Worm (Caenorhabditis elegans) whole organism, L2 larva: ENCODE measurements around the gene henn-1.

ENCODE experiments used
- R02D3.7 ChIP-seq: fragments of 150-350 bp; optimal IDR thresholded peaks from 2 replicates; lab custom pipeline; 2014; ENCODE audit warnings: missing biosample characterization, missing genetic modification characterization
- ceh-16 ChIP-seq: fragments of 150-350 bp; optimal IDR thresholded peaks from 2 replicates; lab custom pipeline; 2014; ENCODE audit warnings: missing biosample characterization, missing genetic modification characterization
- lin-13 ChIP-seq: fragments of 150-350 bp; optimal IDR thresholded peaks from 2 replicates; lab custom pipeline; 2014; ENCODE audit warnings: missing biosample characterization, missing genetic modification reagents, missing genetic modification characterization
- nhr-11 ChIP-seq: fragments of 150-350 bp; optimal IDR thresholded peaks from 2 replicates; lab custom pipeline; 2014; ENCODE audit warnings: missing biosample characterization, missing genetic modification characterization
- nhr-25 ChIP-seq: fragments of 150-350 bp; sonication (generic microtip); optimal IDR thresholded peaks from 3 replicates; lab custom pipeline; 2014; ENCODE audit warnings: missing biosample characterization, missing genetic modification characterization
- nhr-77 ChIP-seq: fragments of 150-350 bp; optimal IDR thresholded peaks from 2 replicates; lab custom pipeline; 2014; ENCODE audit warnings: missing biosample characterization, missing genetic modification characterization
- unc-55 ChIP-seq: fragments of 150-350 bp; sonication (generic microtip); optimal IDR thresholded peaks from 3 replicates; lab custom pipeline; 2014; ENCODE audit warnings: missing biosample characterization, missing genetic modification reagents, missing genetic modification characterization
- zag-1 ChIP-seq: fragments of 150-350 bp; optimal IDR thresholded peaks from 2 replicates; lab custom pipeline; 2014; ENCODE audit warnings: missing biosample characterization, missing genetic modification characterization

DNA sequence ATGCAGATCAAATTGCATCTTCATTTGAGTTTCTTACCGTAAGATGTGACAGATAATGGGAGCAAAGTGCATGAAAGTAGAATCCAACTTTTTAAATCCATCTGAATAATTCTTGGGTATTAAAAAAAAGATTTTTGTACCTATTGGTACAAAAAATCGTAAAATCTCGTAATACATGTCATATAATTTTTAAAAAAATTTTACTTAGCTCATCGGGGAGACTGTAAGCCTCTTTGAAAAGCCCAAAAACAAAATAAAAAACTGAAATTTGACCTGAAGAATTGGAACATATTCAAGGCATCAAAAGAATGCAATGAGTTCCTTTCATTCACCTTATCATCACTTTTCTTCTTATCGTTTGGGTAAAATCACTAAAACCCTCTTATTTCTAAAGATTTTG lies 43.4 kb downstream of the henn-1 start, which contains the start of gene clec-160:
- no peak for TF ChIP-seq nhr-77 (tag; lab: Kevin White, UChicago)
- TF ChIP-seq zag-1 (tag; lab: Kevin White, UChicago) = no peak
- TF ChIP-seq ceh-16 (tag; lab: Kevin White, UChicago) = no peak
- no peak for TF ChIP-seq nhr-25 (tag; lab: Kevin White, UChicago)
- TF ChIP-seq lin-13 = no peak
- TF ChIP-seq unc-55 = no peak
- TF ChIP-seq nhr-11 (tag; lab: Kevin White, UChicago) = no peak
- no peak for TF ChIP-seq R02D3.7 (tag; lab: Kevin White, UChicago)
